Fruit fly (Drosophila melanogaster): ENCODE data around the gene parvin.

parvin gene

DNA sequence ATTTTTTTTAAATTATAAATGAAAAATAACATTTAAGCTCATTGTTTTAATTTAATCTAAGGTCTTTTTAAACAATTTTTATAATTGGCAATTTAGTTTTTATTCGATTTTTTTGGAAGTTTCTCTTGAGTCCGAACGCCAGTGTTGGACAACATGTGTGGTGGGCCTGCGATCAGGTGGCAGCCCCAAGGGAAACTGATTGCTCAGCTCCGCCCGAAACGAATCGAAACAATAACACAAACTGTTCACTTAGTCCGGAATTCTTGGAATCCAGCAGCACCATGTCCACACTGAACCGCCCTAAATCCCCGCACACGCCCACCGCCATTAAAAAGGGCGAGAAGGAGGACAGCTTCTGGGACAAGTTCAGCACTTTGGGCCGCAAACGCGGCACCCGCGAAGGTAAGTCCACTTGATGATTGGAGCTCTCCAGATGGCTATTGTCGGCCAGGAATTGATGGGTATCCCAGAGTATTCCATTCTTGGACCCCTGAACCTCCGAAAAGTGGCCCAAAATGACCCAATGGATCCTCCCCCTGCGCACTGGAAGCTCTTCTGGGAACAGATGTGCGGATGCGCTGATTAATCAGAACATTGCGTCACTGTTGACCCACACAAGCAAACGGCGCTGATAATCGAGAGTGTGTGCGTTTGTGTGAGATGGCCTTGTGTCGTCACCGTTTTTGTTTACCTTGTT, at the start of gene parvin:
TSS of gene parvin (plus strand) at position 134 of the 697 bp plus-strand sequence.
- TF ChIP-seq psq (optimal IDR thresholded peaks at IDR 0.05), result no peak
- no peak for TF ChIP-seq Dll (optimal IDR thresholded peaks at IDR 0.05)
- no peak for TF ChIP-seq EcR (GFP tag; optimal IDR thresholded peaks at IDR 0.05)
- no peak for TF ChIP-seq usp (GFP tag; optimal IDR thresholded peaks at IDR 0.05)
- no peak for TF ChIP-seq pan (optimal IDR thresholded peaks at IDR 0.05)
- no peak for TF ChIP-seq CG8478 (optimal IDR thresholded peaks at IDR 0.05)

DNA sequence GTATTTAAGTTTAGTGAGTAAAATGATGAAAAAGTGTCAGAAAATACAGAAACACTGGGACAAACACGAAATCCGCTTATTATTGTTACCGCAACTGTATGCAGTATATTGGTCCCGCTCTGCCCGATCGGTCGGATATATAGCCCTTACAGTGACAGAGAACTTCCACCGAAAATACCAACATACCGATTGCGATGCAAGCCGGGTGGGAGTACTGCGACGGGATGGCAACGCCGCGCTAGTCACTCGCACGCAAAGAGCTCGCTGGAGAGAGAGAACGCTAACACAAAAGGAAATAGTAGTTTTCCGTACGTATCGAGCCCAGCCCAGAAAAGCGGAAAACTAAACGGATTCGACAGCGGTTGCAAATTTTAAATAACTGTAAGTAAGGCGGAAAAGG, 49.0 kb upstream of the parvin start, which contains the start of gene Cdc42:
TSS of gene Cdc42 (plus strand) at position 247 of the 400 bp plus-strand sequence.
- TF ChIP-seq usp (GFP tag; optimal IDR thresholded peaks at IDR 0.05), result no peak
- TF ChIP-seq EcR (GFP tag; optimal IDR thresholded peaks at IDR 0.05), result no peak
- TF ChIP-seq psq (optimal IDR thresholded peaks at IDR 0.05), result no peak
- TF ChIP-seq CG8478 (optimal IDR thresholded peaks at IDR 0.05), result no peak
- TF ChIP-seq pan (optimal IDR thresholded peaks at IDR 0.05), result no peak
- TF ChIP-seq Dll (optimal IDR thresholded peaks at IDR 0.05), result no peak

DNA sequence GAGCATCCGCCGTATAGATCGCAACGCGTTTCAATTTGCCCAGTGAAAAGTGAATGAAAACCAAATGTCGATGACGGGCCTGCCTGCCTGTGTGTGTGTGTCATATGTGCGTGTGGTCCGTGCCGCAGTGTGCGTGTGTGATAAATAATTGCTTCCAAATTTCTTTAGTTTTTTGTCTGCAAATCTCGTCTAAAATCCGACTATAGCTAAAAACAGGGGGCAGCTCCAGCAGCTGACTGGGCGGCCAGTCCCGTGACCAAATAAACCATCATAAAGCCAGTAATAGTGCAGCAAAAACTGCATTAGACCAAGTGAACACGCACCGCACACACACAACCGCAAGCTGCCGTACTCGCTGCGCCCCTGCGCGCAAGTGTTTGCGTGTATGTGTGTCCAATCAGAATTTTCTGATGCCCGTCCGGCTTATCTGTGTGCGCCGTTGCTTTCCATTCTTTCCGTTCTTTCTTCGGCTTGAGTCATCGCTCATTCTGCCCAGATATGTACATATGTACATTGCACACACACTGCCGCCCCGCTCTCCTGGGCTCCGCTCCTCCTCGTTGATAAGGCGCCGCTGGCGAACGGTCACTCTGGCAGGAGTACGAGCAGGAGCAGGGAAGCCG, 48.5 kb upstream of the parvin start:
- TF ChIP-seq psq (optimal IDR thresholded peaks at IDR 0.05) (no peak), CG8478 (optimal IDR thresholded peaks at IDR 0.05) (peak; percentile 6), EcR (GFP tag; optimal IDR thresholded peaks at IDR 0.05) (no peak), pan (optimal IDR thresholded peaks at IDR 0.05) (no peak), usp (GFP tag; optimal IDR thresholded peaks at IDR 0.05) (no peak), Dll (optimal IDR thresholded peaks at IDR 0.05) (peak; percentile 12)

dm6 chrX:19701611-19702010, 44.2 kb upstream of the parvin start, which contains the start of gene Tcs4:
Gene Tcs4 (minus strand): TSS chrX:19701755.
- no peak for TF ChIP-seq Dll (optimal IDR thresholded peaks at IDR 0.05)
- TF ChIP-seq usp (GFP tag; optimal IDR thresholded peaks at IDR 0.05), result no peak
- no peak for TF ChIP-seq CG8478 (optimal IDR thresholded peaks at IDR 0.05)
- TF ChIP-seq psq (optimal IDR thresholded peaks at IDR 0.05), result no peak
- no peak for TF ChIP-seq pan (optimal IDR thresholded peaks at IDR 0.05)
- TF ChIP-seq EcR (GFP tag; optimal IDR thresholded peaks at IDR 0.05), result no peak

dm6 chrX:19704083-19704482, 41.8 kb upstream of the parvin start, which contains the start of the genes CG14230 and CG14232:
Gene CG14230 (plus strand): TSS chrX:19704176.
Gene CG14232 (minus strand): TSS chrX:19704259.
- no peak for TF ChIP-seq usp (GFP tag; optimal IDR thresholded peaks at IDR 0.05)
- TF ChIP-seq pan (optimal IDR thresholded peaks at IDR 0.05), result no peak
- TF ChIP-seq psq (optimal IDR thresholded peaks at IDR 0.05), result no peak
- TF ChIP-seq Dll (optimal IDR thresholded peaks at IDR 0.05), result no peak
- no peak for TF ChIP-seq CG8478 (optimal IDR thresholded peaks at IDR 0.05)
- no peak for TF ChIP-seq EcR (GFP tag; optimal IDR thresholded peaks at IDR 0.05)

DNA sequence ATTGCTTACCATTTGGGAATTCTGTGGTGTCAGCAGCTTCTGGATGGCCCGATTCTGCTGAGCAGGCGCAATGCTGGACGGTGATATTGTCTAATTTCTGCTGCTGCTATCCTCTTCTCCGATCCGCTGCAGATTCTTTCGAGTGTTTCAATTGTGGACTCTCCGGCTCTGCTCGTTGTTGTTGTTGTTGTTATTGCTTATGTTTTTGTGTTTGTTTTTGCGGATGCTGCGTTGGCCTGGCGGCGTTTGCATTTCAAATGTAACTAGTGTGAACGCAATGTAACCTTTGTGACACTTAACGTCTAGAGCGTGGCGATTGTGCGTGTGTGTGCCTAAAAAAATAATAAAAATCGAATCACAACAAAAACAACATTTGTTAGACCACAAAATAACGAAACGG, 33.9 kb upstream of the parvin start:
- TF ChIP-seq Dll (optimal IDR thresholded peaks at IDR 0.05) (no peak), usp (GFP tag; optimal IDR thresholded peaks at IDR 0.05) (no peak), EcR (GFP tag; optimal IDR thresholded peaks at IDR 0.05) (no peak), psq (optimal IDR thresholded peaks at IDR 0.05) (no peak), CG8478 (optimal IDR thresholded peaks at IDR 0.05) (no peak), pan (optimal IDR thresholded peaks at IDR 0.05) (no peak)

DNA sequence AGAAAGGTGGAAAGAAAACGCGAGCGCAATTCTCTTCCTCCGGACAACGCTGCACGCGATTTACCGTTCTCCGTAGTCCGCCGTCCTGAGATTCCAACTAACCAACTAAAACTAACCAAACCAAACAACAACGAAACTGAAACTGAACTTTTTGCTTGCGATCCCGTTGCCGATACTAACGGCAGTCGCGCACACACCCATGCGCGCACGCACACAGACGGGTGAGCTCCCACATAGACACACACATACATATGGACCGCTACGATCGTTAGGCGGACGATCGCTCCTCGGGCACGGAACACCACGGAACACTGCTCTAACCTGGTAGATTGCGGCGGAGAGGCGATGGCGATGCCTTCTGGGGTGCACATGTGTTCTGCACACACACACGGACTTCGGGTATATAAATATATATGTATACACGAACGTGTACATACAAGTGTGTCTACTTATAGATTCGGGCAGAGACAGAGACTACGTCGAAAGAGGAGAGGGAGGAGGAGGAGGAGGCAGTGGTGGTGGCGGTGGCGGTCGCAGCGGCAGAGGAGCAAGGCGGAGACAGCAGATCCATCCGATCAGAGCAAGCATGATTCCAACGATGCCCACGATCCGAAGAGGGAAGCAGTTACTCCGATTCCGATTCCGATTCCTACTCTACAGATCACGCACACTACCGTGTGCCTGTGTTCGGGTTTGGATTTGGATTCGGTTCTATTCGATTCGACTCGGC, 32.8 kb upstream of the parvin start, which contains the start of gene meso18E:
TSS of gene meso18E (minus strand) at position 148 of the 730 bp plus-strand sequence.
- TF ChIP-seq Dll (optimal IDR thresholded peaks at IDR 0.05), result no peak
- TF ChIP-seq pan (optimal IDR thresholded peaks at IDR 0.05), result no peak
- TF ChIP-seq usp (GFP tag; optimal IDR thresholded peaks at IDR 0.05), result no peak
- TF ChIP-seq CG8478 (optimal IDR thresholded peaks at IDR 0.05), result no peak
- TF ChIP-seq psq (optimal IDR thresholded peaks at IDR 0.05), result no peak
- TF ChIP-seq EcR (GFP tag; optimal IDR thresholded peaks at IDR 0.05), result no peak

DNA sequence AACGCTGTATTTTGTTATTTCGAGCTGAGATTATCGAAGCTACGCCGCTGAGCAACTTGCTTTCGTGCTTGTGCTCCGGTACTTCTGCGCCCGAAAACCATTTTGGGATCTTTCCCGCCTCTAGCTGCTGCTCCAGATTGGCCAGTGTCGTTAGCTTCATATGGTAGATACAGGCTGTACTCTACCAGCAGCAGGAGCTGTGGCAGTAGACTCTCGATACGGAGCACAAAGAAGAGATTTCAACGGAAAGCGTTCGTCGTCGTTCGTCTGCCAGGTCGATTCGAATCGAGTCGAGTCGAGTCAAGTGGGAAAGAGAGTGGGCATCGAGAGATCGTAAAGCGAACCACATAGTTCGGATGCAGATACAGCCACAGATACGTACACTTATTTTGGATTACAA, 31.0 kb upstream of the parvin start:
- no peak for TF ChIP-seq EcR (GFP tag; optimal IDR thresholded peaks at IDR 0.05)
- no peak for TF ChIP-seq pan (optimal IDR thresholded peaks at IDR 0.05)
- no peak for TF ChIP-seq Dll (optimal IDR thresholded peaks at IDR 0.05)
- TF ChIP-seq CG8478 (optimal IDR thresholded peaks at IDR 0.05), result no peak
- TF ChIP-seq usp (GFP tag; optimal IDR thresholded peaks at IDR 0.05), result no peak
- TF ChIP-seq psq (optimal IDR thresholded peaks at IDR 0.05), result no peak

- TF ChIP-seq pan (optimal IDR thresholded peaks at IDR 0.05) (no peak), CG8478 (optimal IDR thresholded peaks at IDR 0.05) (no peak), usp (GFP tag; optimal IDR thresholded peaks at IDR 0.05) (no peak), Dll (optimal IDR thresholded peaks at IDR 0.05) (no peak), psq (optimal IDR thresholded peaks at IDR 0.05) (no peak), EcR (GFP tag; optimal IDR thresholded peaks at IDR 0.05) (no peak)
Observed at dm6 chrX:19716325-19716917, 29.4 kb upstream of the parvin start.

dm6 chrX:19717041-19717440, 28.8 kb upstream of the parvin start:
- no peak for TF ChIP-seq EcR (GFP tag; optimal IDR thresholded peaks at IDR 0.05)
- TF ChIP-seq pan (optimal IDR thresholded peaks at IDR 0.05), result no peak
- TF ChIP-seq Dll (optimal IDR thresholded peaks at IDR 0.05), result no peak
- TF ChIP-seq CG8478 (optimal IDR thresholded peaks at IDR 0.05), result no peak
- no peak for TF ChIP-seq usp (GFP tag; optimal IDR thresholded peaks at IDR 0.05)
- no peak for TF ChIP-seq psq (optimal IDR thresholded peaks at IDR 0.05)

Data from whole organism.